Worm (Caenorhabditis elegans) whole organism, L4 larva: ENCODE results near the gene fem-3.

Experiments used
- F10B5.3 ChIP-seq: sonication (generic microtip); optimal IDR thresholded peaks from 2 replicates; lab custom pipeline; 2016; ENCODE audit warnings: mild to moderate bottlenecking, missing genetic modification characterization, missing compliant biosample characterization
- F37D6.2 ChIP-seq: sonication (generic microtip); optimal IDR thresholded peaks from 2 replicates; lab custom pipeline; 2016; ENCODE audit warnings: mild to moderate bottlenecking, missing genetic modification characterization, missing compliant biosample characterization
- F44E2.7 ChIP-seq: fragments of 200-800 bp; sonication (Bioruptor generic); IDR thresholded peaks from 2 replicates; pipeline ENCODE4 v2.1.2; 2022; ENCODE audit warnings: missing genetic modification characterization, missing compliant biosample characterization
- T26A8.4 ChIP-seq: fragments of 200-800 bp; sonication (Bioruptor generic); IDR thresholded peaks from 2 replicates; pipeline ENCODE4 v1.3.6; 2022; ENCODE audit warnings: missing genetic modification characterization, missing compliant biosample characterization
- Y105C5A.15 ChIP-seq: fragments of 200-800 bp; sonication (Bioruptor generic); IDR thresholded peaks from 2 replicates; pipeline ENCODE4 v1.3.6; 2022; ENCODE audit warnings: missing genetic modification characterization, missing compliant biosample characterization
- Y75B8A.6 ChIP-seq: fragments of 200-800 bp; sonication (Bioruptor generic); IDR thresholded peaks from 2 replicates; pipeline ENCODE4 v1.3.6; 2022; ENCODE audit warnings: missing genetic modification reagents, missing genetic modification characterization, missing compliant biosample characterization
- ZK546.5 ChIP-seq, 2 experiments: sonication (generic microtip); optimal IDR thresholded peaks; 2 replicates each; lab custom pipeline; 2017; ENCODE audit warnings: missing biosample characterization in 2 of 2, missing genetic modification characterization in 2 of 2
- aha-1 ChIP-seq: fragments of 150-350 bp; peaks from one replicate; lab custom pipeline; 2014; ENCODE audit warnings: missing biosample characterization, missing genetic modification characterization
- ama-1 ChIP-seq: fragments of 150-350 bp; optimal IDR thresholded peaks from 2 replicates; lab custom pipeline; 2014; ENCODE audit warnings: inconsistent platforms, mixed read lengths
- ceh-20 ChIP-seq: fragments of 200-800 bp; sonication (Bioruptor generic); IDR thresholded peaks from 2 replicates; pipeline ENCODE4 v1.3.6; 2022; ENCODE audit warnings: missing genetic modification reagents, missing genetic modification characterization, missing compliant biosample characterization
- ceh-28 ChIP-seq: fragments of 150-350 bp; optimal IDR thresholded peaks from 2 replicates; lab custom pipeline; 2014; ENCODE audit warnings: missing biosample characterization, missing genetic modification reagents, missing genetic modification characterization
- daf-16 ChIP-seq, 3 experiments: sonication (generic microtip); optimal IDR thresholded peaks; 2 replicates each; lab custom pipeline; 2016 to 2017; ENCODE audit warnings: missing genetic modification characterization in 3 of 3, missing genetic modification reagents in 3 of 3, mild to moderate bottlenecking in 2 of 3, missing compliant biosample characterization in 2 of 3, missing biosample characterization in 1 of 3, moderate library complexity in 1 of 3
- dmd-6 ChIP-seq: fragments of 200-800 bp; sonication (Bioruptor generic); IDR thresholded peaks from 2 replicates; pipeline ENCODE4 v1.3.6; 2022; ENCODE audit warnings: missing genetic modification reagents, missing genetic modification characterization, missing compliant biosample characterization
- dmd-8 ChIP-seq: fragments of 200-800 bp; sonication (Bioruptor generic); IDR thresholded peaks from 2 replicates; pipeline ENCODE4 v1.3.6; 2022; ENCODE audit warnings: missing genetic modification characterization, missing compliant biosample characterization
- dve-1 ChIP-seq: sonication (generic microtip); optimal IDR thresholded peaks from 2 replicates; lab custom pipeline; 2017; ENCODE audit warnings: antibody characterized with exemption, mild to moderate bottlenecking, missing genetic modification characterization, missing compliant biosample characterization; ENCODE audit not compliant: insufficient read depth
- hlh-11 ChIP-seq: fragments of 200-800 bp; sonication (Bioruptor generic); optimal IDR thresholded peaks from 2 replicates; lab custom pipeline; 2018; ENCODE audit warnings: mild to moderate bottlenecking, missing genetic modification characterization, missing compliant biosample characterization
- hlh-30 ChIP-seq: sonication (generic microtip); optimal IDR thresholded peaks from 2 replicates; lab custom pipeline; 2017; ENCODE audit warnings: antibody characterized with exemption, mild to moderate bottlenecking, missing genetic modification characterization, missing compliant biosample characterization; ENCODE audit not compliant: insufficient read depth
- lin-38 ChIP-seq: fragments of 200-800 bp; sonication (Bioruptor generic); IDR thresholded peaks from 2 replicates; pipeline ENCODE4 v1.3.6; 2022; ENCODE audit warnings: missing genetic modification reagents, missing genetic modification characterization, missing compliant biosample characterization
- lin-39 ChIP-seq: fragments of 150-350 bp; optimal IDR thresholded peaks from 2 replicates; lab custom pipeline; 2014; ENCODE audit warnings: missing biosample characterization, missing genetic modification reagents, missing genetic modification characterization
- madf-5 ChIP-seq, 2 experiments: fragments of 200-800 bp; sonication (Bioruptor generic); IDR thresholded peaks; 2 replicates each; pipeline ENCODE4 v1.3.6; 2022; ENCODE audit warnings: missing compliant biosample characterization in 2 of 2, missing genetic modification characterization in 2 of 2
- madf-9 ChIP-seq: fragments of 200-800 bp; sonication (Bioruptor generic); conservative IDR thresholded peaks from 2 replicates; pipeline ENCODE4 v1.3.6; 2022; ENCODE audit warnings: missing genetic modification reagents, missing genetic modification characterization, missing compliant biosample characterization
- mdl-1 ChIP-seq, 2 experiments: fragments of 150-350 bp in 1 of 2; sonication (generic microtip) in 1 of 2; optimal IDR thresholded peaks; 2 replicates each; lab custom pipeline; 2014 to 2017; ENCODE audit warnings: missing biosample characterization in 2 of 2, missing genetic modification characterization in 2 of 2
- mep-1 ChIP-seq: fragments of 150-350 bp; sonication (generic microtip); optimal IDR thresholded peaks from 3 replicates; lab custom pipeline; 2014; ENCODE audit warnings: missing biosample characterization, missing genetic modification characterization
- mes-2 ChIP-seq: sonication (generic microtip); optimal IDR thresholded peaks from 2 replicates; lab custom pipeline; 2016; ENCODE audit warnings: missing genotype, mild to moderate bottlenecking, missing genetic modification characterization, missing compliant biosample characterization; ENCODE audit not compliant: poor library complexity, severe bottlenecking
- mxl-3 ChIP-seq: fragments of 200-800 bp; sonication (Bioruptor generic); optimal IDR thresholded peaks from 2 replicates; lab custom pipeline; 2018; ENCODE audit warnings: mild to moderate bottlenecking, missing genetic modification characterization, missing compliant biosample characterization
- nhr-237 ChIP-seq: sonication (generic microtip); optimal IDR thresholded peaks from 2 replicates; lab custom pipeline; 2017; ENCODE audit warnings: missing biosample characterization, missing genetic modification characterization
- nhr-25 ChIP-seq: sonication (generic microtip); optimal IDR thresholded peaks from 2 replicates; lab custom pipeline; 2017; ENCODE audit warnings: missing genetic modification characterization, mild to moderate bottlenecking, missing compliant biosample characterization, antibody characterized with exemption, moderate library complexity, borderline replicate concordance; ENCODE audit not compliant: insufficient read depth
- nhr-28 ChIP-seq: fragments of 150-350 bp; optimal IDR thresholded peaks from 2 replicates; lab custom pipeline; 2014; ENCODE audit warnings: missing biosample characterization, missing genetic modification characterization
- nhr-41 ChIP-seq: fragments of 200-800 bp; sonication (Bioruptor generic); IDR thresholded peaks from 2 replicates; pipeline ENCODE4 v1.3.6; 2022; ENCODE audit warnings: missing genetic modification reagents, missing genetic modification characterization, missing compliant biosample characterization
- nhr-48 ChIP-seq: sonication (generic microtip); optimal IDR thresholded peaks from 2 replicates; lab custom pipeline; 2016; ENCODE audit warnings: mild to moderate bottlenecking, missing genetic modification characterization, missing compliant biosample characterization
- nhr-76 ChIP-seq: fragments of 150-350 bp; optimal IDR thresholded peaks from 2 replicates; lab custom pipeline; 2014; ENCODE audit warnings: missing biosample characterization, missing genetic modification characterization
- nhr-77 ChIP-seq: fragments of 150-350 bp; optimal IDR thresholded peaks from 2 replicates; lab custom pipeline; 2014; ENCODE audit warnings: missing biosample characterization, missing genetic modification characterization
- pqm-1 ChIP-seq: sonication (generic microtip); optimal IDR thresholded peaks from 2 replicates; lab custom pipeline; 2017; ENCODE audit warnings: missing biosample characterization, missing genetic modification characterization
- rbr-2 ChIP-seq: sonication (generic microtip); optimal IDR thresholded peaks from 2 replicates; lab custom pipeline; 2016; ENCODE audit warnings: missing genotype, missing genetic modification characterization, missing compliant biosample characterization
- snpc-1.2 ChIP-seq: fragments of 200-800 bp; sonication (Bioruptor generic); IDR thresholded peaks from 2 replicates; pipeline ENCODE4 v1.3.6; 2022; ENCODE audit warnings: missing genetic modification reagents, missing genetic modification characterization, missing compliant biosample characterization
- snpc-4 ChIP-seq: fragments of 150-350 bp; optimal IDR thresholded peaks from 2 replicates; lab custom pipeline; 2014; ENCODE audit warnings: missing biosample characterization, missing genetic modification characterization
- spr-1 ChIP-seq: sonication (generic microtip); optimal IDR thresholded peaks from 2 replicates; lab custom pipeline; 2016; ENCODE audit warnings: mild to moderate bottlenecking, missing genetic modification characterization, missing compliant biosample characterization
- unc-62 ChIP-seq, 3 experiments: fragments of 150-350 bp in 1 of 3; sonication (generic microtip); optimal IDR thresholded peaks in 2 of 3; peaks in 1 of 3; 1 replicate in 1 of 3; 2 replicates in 2 of 3; lab custom pipeline; 2014 to 2017; ENCODE audit warnings: missing biosample characterization in 3 of 3, missing genetic modification characterization in 3 of 3, missing genetic modification reagents in 3 of 3, missing genotype in 1 of 3
- zip-2 ChIP-seq: fragments of 150-350 bp; optimal IDR thresholded peaks from 2 replicates; lab custom pipeline; 2014; ENCODE audit warnings: missing biosample characterization, missing genetic modification characterization

The fem-3 gene

ce11 chrIV:9116452-9116851, 11.7 kb downstream of the fem-3 start:
- TF ChIP-seq pqm-1 (tag; lab: Kevin White, UChicago) (peak; percentile 73), nhr-28 (peak; percentile 80), hlh-11 (peak; percentile 29), daf-16 (GFP tag; optimal IDR thresholded peaks at IDR 0.05; lab: Kevin White, UChicago) (no peak), daf-16 (tag; optimal IDR thresholded peaks at IDR 0.05; lab: Kevin White, UChicago) (peak; percentile 38), aha-1 (no peak), mxl-3 (GFP tag; lab: Kevin White, UChicago) (peak; percentile 10), hlh-30 (tag; lab: Kevin White, UChicago) (no peak), dve-1 (tag; lab: Kevin White, UChicago) (peak; percentile 54)

DNA sequence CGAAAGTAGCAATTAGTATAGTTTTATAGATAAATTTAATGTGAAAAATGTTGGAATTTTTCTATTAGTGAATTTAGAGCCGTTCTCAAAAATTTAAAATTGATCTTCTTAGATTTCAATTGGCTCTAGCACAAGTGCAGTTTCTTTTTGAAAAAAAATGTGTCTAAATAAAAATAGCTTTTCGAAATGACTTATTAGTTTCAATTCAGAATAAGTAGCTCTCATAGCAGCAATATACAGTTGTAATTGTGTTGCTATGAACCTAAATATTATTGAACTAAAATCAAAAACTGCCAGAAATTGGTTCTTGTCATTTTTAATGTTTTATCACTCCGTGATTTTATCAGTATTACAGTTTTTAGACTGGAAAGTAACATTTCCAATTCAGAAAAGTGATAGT, 12.9 kb downstream of the fem-3 start:
- TF ChIP-seq unc-62 (GFP tag; optimal IDR thresholded peaks at IDR 0.05 in 1 of 2; lab: Kevin White, UChicago) (peak in 1 of 2 experiments; percentile 94), unc-62 (tag; optimal IDR thresholded peaks at IDR 0.05; lab: Kevin White, UChicago) (no peak), nhr-41 (no peak), spr-1 (tag; lab: Kevin White, UChicago) (no peak), daf-16 (GFP tag; optimal IDR thresholded peaks at IDR 0.05; lab: Kevin White, UChicago) (no peak), daf-16 (tag; optimal IDR thresholded peaks at IDR 0.05; lab: Kevin White, UChicago) (peak; percentile 48), rbr-2 (tag; lab: Kevin White, UChicago) (no peak)

- TF ChIP-seq nhr-237 (tag; lab: Kevin White, UChicago) (no peak), nhr-77 (tag; lab: Kevin White, UChicago) (peak; percentile 0), hlh-30 (tag; lab: Kevin White, UChicago) (peak; percentile 47), unc-62 (GFP tag; optimal IDR thresholded peaks at IDR 0.05 in 1 of 2; lab: Kevin White, UChicago) (peak in 1 of 2 experiments; percentile 86), unc-62 (tag; optimal IDR thresholded peaks at IDR 0.05; lab: Kevin White, UChicago) (no peak), hlh-11 (peak; percentile 75), T26A8.4 (no peak), F37D6.2 (tag; lab: Kevin White, UChicago) (no peak), mep-1 (tag; lab: Kevin White, UChicago) (peak; percentile 53), ama-1 (lab: Kevin White, UChicago) (peak; percentile 6), daf-16 (GFP tag; optimal IDR thresholded peaks at IDR 0.05; lab: Kevin White, UChicago) (no peak), daf-16 (tag; optimal IDR thresholded peaks at IDR 0.05; lab: Kevin White, UChicago) (peak; percentile 32), pqm-1 (tag; lab: Kevin White, UChicago) (peak; percentile 59), mdl-1 (tag; optimal IDR thresholded peaks at IDR 0.05; lab: Kevin White, UChicago) (peak in 1 of 2 experiments; percentile 1), mxl-3 (GFP tag; lab: Kevin White, UChicago) (peak; percentile 41), Y105C5A.15 (GFP tag; lab: Robert Waterston, UW) (no peak), dmd-6 (GFP tag; lab: Robert Waterston, UW) (peak; percentile 68), dve-1 (tag; lab: Kevin White, UChicago) (peak; percentile 15), nhr-28 (peak; percentile 79)
Measured at ce11 chrIV:9118348-9118747, 13.6 kb downstream of the fem-3 start.

ce11 chrIV:9118792-9119191, 14.0 kb downstream of the fem-3 start, which contains the start of gene nrfl-1:
Gene nrfl-1, plus strand, starts transcription at chrIV:9119092.
- TF ChIP-seq ceh-20 (no peak), aha-1 (no peak), madf-9 (GFP tag; lab: Robert Waterston, UW) (no peak), nhr-76 (tag; lab: Kevin White, UChicago) (no peak)
- TF ChIP-seq, all 104 proteins: peak for 0

DNA sequence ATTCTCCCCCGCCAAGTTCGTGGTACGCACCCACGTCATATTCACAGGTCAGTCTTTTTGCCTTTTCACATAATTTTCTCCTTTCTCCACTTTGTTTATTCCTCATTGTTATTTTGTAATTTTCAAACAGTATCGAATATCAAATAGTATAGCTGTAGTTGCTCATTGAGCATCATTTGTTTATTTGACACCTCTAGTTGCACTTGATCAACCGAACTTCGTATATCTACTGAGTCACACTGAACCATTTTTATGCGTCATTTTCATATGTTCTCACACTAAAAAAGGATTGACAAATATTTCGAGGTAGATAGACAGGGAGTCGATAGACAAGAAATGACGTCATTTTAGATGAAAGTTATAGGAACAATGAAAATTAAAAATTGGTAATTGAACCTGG, 15.5 kb downstream of the fem-3 start:
- TF ChIP-seq aha-1 (peak; percentile 91), ZK546.5 (tag; optimal IDR thresholded peaks at IDR 0.05; lab: Kevin White, UChicago) (no peak), mes-2 (tag; lab: Kevin White, UChicago) (no peak)
- TF ChIP-seq, all 104 proteins: peak for 1

ce11 chrIV:9121545-9121944, 16.8 kb downstream of the fem-3 start:
- TF ChIP-seq Y75B8A.6 (GFP tag; lab: Robert Waterston, UW) (no peak), ceh-28 (tag; lab: Kevin White, UChicago) (no peak), Y105C5A.15 (GFP tag; lab: Robert Waterston, UW) (no peak), F10B5.3 (tag; lab: Kevin White, UChicago) (no peak), lin-39 (tag; lab: Kevin White, UChicago) (no peak), dmd-8 (no peak), madf-5 (GFP tag; IDR thresholded peaks at IDR 0.05; lab: Robert Waterston, UW) (no peak), nhr-48 (tag; lab: Kevin White, UChicago) (no peak), nhr-25 (tag; lab: Kevin White, UChicago) (peak; percentile 51), F37D6.2 (tag; lab: Kevin White, UChicago) (no peak), snpc-1.2 (GFP tag; lab: Robert Waterston, UW) (no peak), F44E2.7 (GFP tag; lab: Robert Waterston, UW) (no peak), zip-2 (tag; lab: Kevin White, UChicago) (no peak), lin-38 (GFP tag; lab: Robert Waterston, UW) (no peak), snpc-4 (tag; lab: Kevin White, UChicago) (no peak)
